Worm (Caenorhabditis elegans) whole organism, L4 larva: ENCODE data around the gene nhr-17.
A peak's percentile ranks its signal among the peaks of the same experiment; 100 is the strongest.

Source experiments
- egl-27 ChIP-seq: sonication (generic microtip); optimal IDR thresholded peaks from 3 replicates; lab custom pipeline; 2017; ENCODE audit warnings: missing biosample characterization, missing genetic modification reagents, missing genetic modification characterization
- nhr-48 ChIP-seq: sonication (generic microtip); optimal IDR thresholded peaks from 2 replicates; lab custom pipeline; 2016; ENCODE audit warnings: mild to moderate bottlenecking, missing genetic modification characterization, missing compliant biosample characterization

- TF ChIP-seq nhr-48 (peak; percentile 54), egl-27 (tag; lab: Kevin White, UChicago) (peak; percentile 44)
These were observed 2.7 kb upstream of the nhr-17 start for ce11 chrX:12670385-12670784.
